Fruit fly (Drosophila melanogaster): ENCODE measurements around the gene Tango14.
A peak's percentile ranks its signal among the peaks of the same experiment; 100 is the strongest.

Tango14 gene

DNA sequence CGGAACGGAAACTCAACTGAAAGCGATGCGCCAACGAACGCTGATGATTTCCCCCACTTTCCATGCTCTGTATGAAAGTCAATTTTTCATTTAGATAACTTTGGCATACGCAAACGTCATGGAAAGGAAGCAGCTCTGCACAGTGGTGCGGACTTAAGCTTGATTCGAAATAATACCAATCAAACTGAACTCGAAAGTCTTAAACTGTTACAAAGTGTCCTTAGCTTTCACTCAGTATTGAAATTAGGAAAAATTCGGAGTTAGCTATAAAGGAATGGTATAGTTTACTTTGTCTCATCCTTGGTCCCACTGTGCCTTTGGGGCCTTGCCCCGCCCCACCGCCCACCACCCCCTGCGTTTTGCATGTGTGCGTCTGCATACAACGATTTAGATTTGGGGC, 49.0 kb downstream of the Tango14 start (continued):
- TF ChIP-seq Tbp (GFP tag; optimal IDR thresholded peaks at IDR 0.05) (no peak), Jarid2 (GFP tag; optimal IDR thresholded peaks at IDR 0.05) (no peak), Gug (GFP tag; IDR thresholded peaks at IDR 0.05) (peak; percentile 56; the same call in 3 of the 4 replicates), Hr3 (GFP tag; optimal IDR thresholded peaks at IDR 0.05) (peak; percentile 18), toy (GFP tag; IDR thresholded peaks at IDR 0.05) (peak; percentile 41; the same call in 1 of the 2 replicates), Dip3 (GFP tag; optimal IDR thresholded peaks at IDR 0.05) (peak; percentile 24), fd64A (GFP tag; optimal IDR thresholded peaks at IDR 0.05) (no peak), sc (optimal IDR thresholded peaks at IDR 0.05) (no peak), sc (GFP tag; optimal IDR thresholded peaks at IDR 0.05) (no peak), CG12299 (tag; optimal IDR thresholded peaks at IDR 0.05) (peak; percentile 42), CG5180 (GFP tag; optimal IDR thresholded peaks at IDR 0.05) (no peak), CG7928 (GFP tag; optimal IDR thresholded peaks at IDR 0.05) (no peak), slou (GFP tag; optimal IDR thresholded peaks at IDR 0.05) (peak; percentile 4), CG17359 (tag; optimal IDR thresholded peaks at IDR 0.05) (peak; percentile 38), Lhr (GFP tag; optimal IDR thresholded peaks at IDR 0.05) (no peak), eve (GFP tag; optimal IDR thresholded peaks at IDR 0.05) (peak in 1 of 2 experiments; percentile 67), CG7786 (GFP tag; optimal IDR thresholded peaks at IDR 0.05) (peak; percentile 42), HLH3B (GFP tag; IDR thresholded peaks at IDR 0.05) (peak; percentile 69), pan (optimal IDR thresholded peaks at IDR 0.05) (no peak), pan (GFP tag; optimal IDR thresholded peaks at IDR 0.05 in 1 of 2, IDR thresholded peaks at IDR 0.05 in 1 of 2) (peak in 1 of 2 experiments; percentile 76), croc (GFP tag; conservative IDR thresholded peaks at IDR 0.05) (0 out of 3 replicates have a peak, but pooled peaks have one; percentile 13), grn (GFP tag; optimal IDR thresholded peaks at IDR 0.05) (no peak), CG14965 (GFP tag; optimal IDR thresholded peaks at IDR 0.05; ENCODE audit: borderline replicate concordance) (no peak), CG33557 (GFP tag; optimal IDR thresholded peaks at IDR 0.05) (no peak), fd102C (GFP tag; optimal IDR thresholded peaks at IDR 0.05) (no peak), gcm2 (GFP tag; optimal IDR thresholded peaks at IDR 0.05) (no peak), z (GFP tag; IDR thresholded peaks at IDR 0.05) (no peak), Side (GFP tag; optimal IDR thresholded peaks at IDR 0.05) (no peak), Dad (GFP tag; optimal IDR thresholded peaks at IDR 0.05) (peak; percentile 10), CG14441 (GFP tag; IDR thresholded peaks at IDR 0.05) (peak; percentile 72), CG12155 (GFP tag; optimal IDR thresholded peaks at IDR 0.05) (peak; percentile 12), Dp (GFP tag; optimal IDR thresholded peaks at IDR 0.05) (no peak), org-1 (GFP tag; optimal IDR thresholded peaks at IDR 0.05) (peak; percentile 54), Spps (tag; optimal IDR thresholded peaks at IDR 0.05) (no peak), zf30C (GFP tag; optimal IDR thresholded peaks at IDR 0.05) (no peak), CG10267 (tag; optimal IDR thresholded peaks at IDR 0.05) (no peak), chinmo (GFP tag; IDR thresholded peaks at IDR 0.05; ENCODE audit: partially characterized antibody) (no peak), CG12391 (tag; optimal IDR thresholded peaks at IDR 0.05) (peak; percentile 43), Ravus (GFP tag; IDR thresholded peaks at IDR 0.05) (no peak; the same call in 1 of the 2 replicates), Sin3A (optimal IDR thresholded peaks at IDR 0.05) (no peak), CG17829 (tag; optimal IDR thresholded peaks at IDR 0.05) (no peak), CG10147 (GFP tag; optimal IDR thresholded peaks at IDR 0.05) (no peak), dysf (GFP tag; IDR thresholded peaks at IDR 0.05) (peak; percentile 73), cad (GFP tag; optimal IDR thresholded peaks at IDR 0.05) (no peak), prd (optimal IDR thresholded peaks at IDR 0.05) (no peak), prd (GFP tag; IDR thresholded peaks at IDR 0.05) (peak; percentile 75), CG4282 (GFP tag; optimal IDR thresholded peaks at IDR 0.05) (no peak), trem (tag; optimal IDR thresholded peaks at IDR 0.05) (no peak), caup (GFP tag; optimal IDR thresholded peaks at IDR 0.05; ENCODE audit: severe bottlenecking) (peak; percentile 51), E2f1 (GFP tag; IDR thresholded peaks at IDR 0.05) (peak; percentile 56), h (optimal IDR thresholded peaks at IDR 0.05) (no peak), CG11723 (GFP tag; optimal IDR thresholded peaks at IDR 0.05) (no peak), CG8388 (GFP tag; optimal IDR thresholded peaks at IDR 0.05) (no peak)
